Worm (Caenorhabditis elegans): ENCODE measurements around the gene srbc-65.

- TF ChIP-seq pes-1 (GFP tag; IDR thresholded peaks at IDR 0.05) = no peak
- no peak for TF ChIP-seq ets-7 (tag; optimal IDR thresholded peaks at IDR 0.05)
- no peak for TF ChIP-seq B0310.2 (tag; optimal IDR thresholded peaks at IDR 0.05)
- TF ChIP-seq ama-1 (optimal IDR thresholded peaks at IDR 0.05) = no peak
- no peak for TF ChIP-seq hmbx-1 (tag; optimal IDR thresholded peaks at IDR 0.05)
- no peak for TF ChIP-seq hnd-1 (tag; optimal IDR thresholded peaks at IDR 0.05)
- no peak for TF ChIP-seq ceh-13 (GFP tag; optimal IDR thresholded peaks at IDR 0.05)
- TF ChIP-seq tbx-37 (GFP tag; conservative IDR thresholded peaks at IDR 0.05) = no peak
- TF ChIP-seq sea-1 (GFP tag; conservative IDR thresholded peaks at IDR 0.05) = no peak
- no peak for TF ChIP-seq aly-1 (tag; optimal IDR thresholded peaks at IDR 0.05)
- no peak for TF ChIP-seq tra-4 (tag; optimal IDR thresholded peaks at IDR 0.05)
Measured at ce11 chrV:16592947-16593791, 42.4 kb downstream of the srbc-65 start.

Data from whole organism, early embryonic.